Fruit fly (Drosophila melanogaster): Measurements from ENCODE around the gene CG11986.

DNA sequence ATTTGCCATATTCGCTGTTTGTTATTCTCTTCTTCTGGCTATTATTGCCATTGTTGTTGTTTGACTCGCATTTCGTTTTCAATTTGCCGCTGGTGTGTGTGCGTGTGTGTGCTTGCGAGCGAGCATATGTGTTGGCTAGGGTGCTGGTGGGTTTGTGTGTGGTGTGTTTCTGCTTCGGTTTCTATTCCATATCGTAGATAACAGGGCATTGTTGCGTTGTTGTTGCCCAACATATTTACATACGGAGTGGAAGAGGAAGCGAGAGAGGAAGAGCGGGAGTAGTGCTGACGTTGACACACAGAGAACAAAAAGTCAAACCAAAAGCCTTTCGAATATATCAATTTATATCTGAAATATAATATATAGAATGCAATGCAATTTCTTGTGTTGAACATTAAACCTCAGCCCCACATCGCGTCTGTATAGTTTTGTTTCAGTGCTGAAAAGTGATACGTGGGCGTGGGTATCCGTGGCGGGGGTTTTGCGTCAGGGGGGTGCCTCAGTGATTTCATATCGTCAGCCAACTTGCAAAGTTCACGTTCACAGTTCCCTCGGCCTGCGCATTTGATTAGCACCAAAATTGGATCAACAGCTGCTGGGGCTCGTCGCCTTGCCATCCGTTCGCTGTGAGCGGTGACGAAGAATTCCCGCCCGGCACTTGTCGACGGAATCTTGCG, 39.3 kb downstream of the CG11986 start:
- TF ChIP-seq CTCF (optimal IDR thresholded peaks at IDR 0.05) (no peak), CG8478 (optimal IDR thresholded peaks at IDR 0.05) (no peak)
